Worm (Caenorhabditis elegans): Measurements from ENCODE around the gene spat-2.
A peak's percentile ranks its signal among the peaks of the same experiment; 100 is the strongest.

Gene spat-2

DNA sequence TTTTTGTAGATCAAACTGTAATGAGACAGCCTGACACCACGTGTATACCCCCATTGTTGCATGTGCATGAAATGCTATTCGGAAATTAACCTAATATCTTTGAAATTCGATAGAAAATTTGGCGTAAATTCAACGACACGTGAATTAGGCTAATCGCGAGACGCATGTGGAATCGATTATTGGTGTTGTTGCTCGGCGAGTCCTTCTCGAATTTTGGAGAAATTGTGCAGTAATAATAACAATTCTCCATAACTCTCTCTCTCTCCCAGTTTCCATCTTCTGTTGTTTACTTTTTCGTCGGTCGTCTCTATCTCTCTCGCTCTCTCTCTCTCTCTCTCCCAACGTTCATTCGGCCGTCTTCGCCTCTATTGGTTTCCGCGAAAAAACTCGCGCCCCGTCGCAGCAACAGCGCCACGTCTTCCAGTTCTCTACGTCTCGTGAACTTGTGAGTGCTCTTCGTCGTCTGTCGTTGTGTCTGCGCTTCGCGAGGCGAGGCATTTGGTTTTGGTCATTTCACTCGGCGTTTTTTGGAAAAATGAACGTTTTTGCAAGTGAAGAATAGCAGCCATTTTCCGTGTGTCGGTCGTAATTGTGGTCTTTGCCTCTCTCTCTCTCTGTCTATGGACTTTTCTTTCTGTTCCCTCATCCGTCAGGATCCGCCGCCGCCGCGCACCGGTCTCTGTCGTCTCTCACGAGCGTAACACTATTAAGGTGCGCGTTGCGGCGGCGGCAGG lies 18.0 kb downstream of the spat-2 start:
- 0 out of 2 replicates have a peak, but pooled peaks have one; percentile 35 for TF ChIP-seq K11D2.4 (GFP tag; IDR thresholded peaks at IDR 0.05)
- TF ChIP-seq madf-3 (GFP tag; IDR thresholded peaks at IDR 0.05), result no peak
- TF ChIP-seq tbp1 (GFP tag; optimal IDR thresholded peaks at IDR 0.05), result no peak
- no peak for TF ChIP-seq atf-7 (tag; optimal IDR thresholded peaks at IDR 0.05)
- no peak for TF ChIP-seq lag-1 (GFP tag; IDR thresholded peaks at IDR 0.05)
- TF ChIP-seq ZK185.1 (tag; optimal IDR thresholded peaks at IDR 0.05; ENCODE audit: poor library complexity, severe bottlenecking), result no peak
- no peak for TF ChIP-seq ccch-3 (GFP tag; optimal IDR thresholded peaks at IDR 0.05)
- no peak for TF ChIP-seq ztf-6 (GFP tag; IDR thresholded peaks at IDR 0.05)
- no peak for TF ChIP-seq unc-130 (GFP tag; optimal IDR thresholded peaks at IDR 0.05)
- TF ChIP-seq madf-8 (GFP tag; conservative IDR thresholded peaks at IDR 0.05), result no peak
- no peak for TF ChIP-seq F57A8.1 (GFP tag; optimal IDR thresholded peaks at IDR 0.05)
- TF ChIP-seq tlf-1 (GFP tag; optimal IDR thresholded peaks at IDR 0.05), result no peak
- TF ChIP-seq dpl-1 (GFP tag; optimal IDR thresholded peaks at IDR 0.05), result no peak
- TF ChIP-seq rpc-1 (optimal IDR thresholded peaks at IDR 0.05), result no peak
- TF ChIP-seq rpc-1 (tag; optimal IDR thresholded peaks at IDR 0.05), result no peak
- TF ChIP-seq let-607 (tag; optimal IDR thresholded peaks at IDR 0.05), result peak in 1 of 2 experiments; percentile 52
- TF ChIP-seq hlh-12 (tag; optimal IDR thresholded peaks at IDR 0.05), result no peak
- TF ChIP-seq nhr-179 (tag; optimal IDR thresholded peaks at IDR 0.05), result no peak
- no peak for TF ChIP-seq ztf-22 (GFP tag; optimal IDR thresholded peaks at IDR 0.05)
- TF ChIP-seq akir-1 (GFP tag; optimal IDR thresholded peaks at IDR 0.05), result no peak
- TF ChIP-seq efl-1 (GFP tag; optimal IDR thresholded peaks at IDR 0.05), result no peak
- TF ChIP-seq F39B2.1 (GFP tag; IDR thresholded peaks at IDR 0.05), result no peak
- TF ChIP-seq cebp-1 (GFP tag; IDR thresholded peaks at IDR 0.05), result no peak
- peak; percentile 75 for TF ChIP-seq cebp-1 (tag; optimal IDR thresholded peaks at IDR 0.05)
- TF ChIP-seq attf-3 (GFP tag; conservative IDR thresholded peaks at IDR 0.05), result no peak
- TF ChIP-seq hsf-1 (GFP tag; IDR thresholded peaks at IDR 0.05), result no peak
- TF ChIP-seq egl-44 (GFP tag; IDR thresholded peaks at IDR 0.05), result no peak
- TF ChIP-seq hmg-1.2 (GFP tag; IDR thresholded peaks at IDR 0.05), result peak; percentile 82
- TF ChIP-seq lsy-27 (tag; optimal IDR thresholded peaks at IDR 0.05; ENCODE audit: borderline replicate concordance, insufficient read depth), result no peak
- TF ChIP-seq ztf-3 (GFP tag; optimal IDR thresholded peaks at IDR 0.05), result no peak
- TF ChIP-seq F49E8.2 (tag; optimal IDR thresholded peaks at IDR 0.05; ENCODE audit: insufficient read depth), result no peak
- peak; percentile 68 for TF ChIP-seq lin-40 (tag; optimal IDR thresholded peaks at IDR 0.05)
- TF ChIP-seq ama-1 (optimal IDR thresholded peaks at IDR 0.05), result no peak
- no peak for TF ChIP-seq ama-1 (GFP tag; optimal IDR thresholded peaks at IDR 0.05)
- no peak for TF ChIP-seq F52B5.7 (tag; optimal IDR thresholded peaks at IDR 0.05)
- peak; percentile 77 for TF ChIP-seq nhr-80 (tag; optimal IDR thresholded peaks at IDR 0.05)
- peak; percentile 65 for TF ChIP-seq mcd-1 (GFP tag; IDR thresholded peaks at IDR 0.05)
- peak; percentile 80 for TF ChIP-seq attf-5 (GFP tag; optimal IDR thresholded peaks at IDR 0.05)
- TF ChIP-seq B0261.1 (tag; optimal IDR thresholded peaks at IDR 0.05), result no peak
- TF ChIP-seq aptf-2 (GFP tag; conservative IDR thresholded peaks at IDR 0.05), result no peak
- peak; percentile 13 for TF ChIP-seq repo-1 (tag; optimal IDR thresholded peaks at IDR 0.05)
- TF ChIP-seq ceh-79 (tag; optimal IDR thresholded peaks at IDR 0.05), result no peak
- peak; percentile 75 for TF ChIP-seq dox-1 (GFP tag; IDR thresholded peaks at IDR 0.05)
- no peak for TF ChIP-seq aptf-3 (GFP tag; IDR thresholded peaks at IDR 0.05)
- TF ChIP-seq Y67H2A.10 (GFP tag; conservative IDR thresholded peaks at IDR 0.05), result no peak
- peak; percentile 36 for TF ChIP-seq ztf-18 (tag; optimal IDR thresholded peaks at IDR 0.05)
- TF ChIP-seq lin-35 (GFP tag; optimal IDR thresholded peaks at IDR 0.05), result peak in 1 of 3 experiments; percentile 44
- peak; percentile 58 for TF ChIP-seq nfyb-1 (GFP tag; IDR thresholded peaks at IDR 0.05)
- TF ChIP-seq nfya-2 (GFP tag; IDR thresholded peaks at IDR 0.05), result no peak
